Fruit fly (Drosophila melanogaster): ENCODE results near the gene CG3842.

dm6 chrX:6352769-6353612, 15.4 kb downstream of the CG3842 start:
- no peak for TF ChIP-seq Dll (optimal IDR thresholded peaks at IDR 0.05)
- TF ChIP-seq usp (GFP tag; optimal IDR thresholded peaks at IDR 0.05), result no peak
- no peak for TF ChIP-seq psq (optimal IDR thresholded peaks at IDR 0.05)
- no peak for TF ChIP-seq pan (optimal IDR thresholded peaks at IDR 0.05)
- TF ChIP-seq CG8478 (optimal IDR thresholded peaks at IDR 0.05), result no peak
